Fruit fly (Drosophila melanogaster) whole organism, prepupa: ENCODE data around the gene INPP5E.
A peak's percentile ranks its signal among the peaks of the same experiment; 100 is the strongest.

ENCODE experiments used
- Blimp-1 ChIP-seq: fragments of 200-800 bp; sonication (Bioruptor generic); optimal IDR thresholded peaks from 3 replicates; lab custom pipeline; 2017; ENCODE audit warnings: missing biosample characterization, missing genetic modification characterization, mild to moderate bottlenecking, moderate library complexity, missing genetic modification reagents
- CG10631 ChIP-seq: fragments of 200-800 bp; sonication (Bioruptor generic); optimal IDR thresholded peaks from 2 replicates; lab custom pipeline; 2016; ENCODE audit warnings: missing biosample characterization, missing genetic modification characterization
- CG10669 ChIP-seq: fragments of 200-800 bp; sonication (Bioruptor generic); optimal IDR thresholded peaks from 3 replicates; lab custom pipeline; 2018; ENCODE audit warnings: missing biosample characterization, mild to moderate bottlenecking, missing genetic modification characterization, moderate library complexity
- CG11294 ChIP-seq: fragments of 200-800 bp; sonication (Bioruptor generic); IDR thresholded peaks from 2 replicates; pipeline ENCODE4 v1.3.6; 2022; ENCODE audit warnings: missing biosample characterization, missing genetic modification characterization
- CG11762 ChIP-seq: fragments of 200-800 bp; sonication (Bioruptor generic); optimal IDR thresholded peaks from 3 replicates; lab custom pipeline; 2016; ENCODE audit warnings: missing biosample characterization, missing genetic modification characterization; ENCODE audit not compliant: insufficient read depth
- CG11902 ChIP-seq: fragments of 200-800 bp; sonication (Bioruptor generic); optimal IDR thresholded peaks from 3 replicates; lab custom pipeline; 2016; ENCODE audit warnings: missing biosample characterization, missing genetic modification characterization
- CG15336 ChIP-seq: fragments of 200-800 bp; sonication (Bioruptor generic); IDR thresholded peaks from 2 replicates; pipeline ENCODE4 v1.3.6; 2022; ENCODE audit warnings: missing biosample characterization, missing genetic modification characterization
- CG1621 ChIP-seq: fragments of 200-800 bp; sonication (Bioruptor generic); optimal IDR thresholded peaks from 3 replicates; lab custom pipeline; 2018; ENCODE audit warnings: missing biosample characterization, mild to moderate bottlenecking, missing genetic modification characterization
- CG16779 ChIP-seq: fragments of 200-800 bp; sonication (Bioruptor generic); optimal IDR thresholded peaks from 3 replicates; lab custom pipeline; 2017; ENCODE audit warnings: missing biosample characterization, mild to moderate bottlenecking, missing genetic modification characterization
- CG3032 ChIP-seq: fragments of 200-800 bp; optimal IDR thresholded peaks from 2 replicates; lab custom pipeline; 2019; ENCODE audit warnings: missing biosample characterization, mild to moderate bottlenecking, missing genetic modification characterization, moderate library complexity
- CG31627 ChIP-seq: fragments of 200-800 bp; sonication (Bioruptor generic); optimal IDR thresholded peaks from 3 replicates; lab custom pipeline; 2016; ENCODE audit warnings: missing biosample characterization, missing genetic modification characterization
- CG32006 ChIP-seq: fragments of 200-800 bp; sonication (Bioruptor generic); optimal IDR thresholded peaks from 3 replicates; lab custom pipeline; 2017; ENCODE audit warnings: missing biosample characterization, mild to moderate bottlenecking, missing genetic modification characterization
- CG3919 ChIP-seq: fragments of 200-800 bp; sonication (Bioruptor generic); optimal IDR thresholded peaks from 3 replicates; lab custom pipeline; 2016; ENCODE audit warnings: missing biosample characterization, missing genetic modification characterization
- CG4318 ChIP-seq: fragments of 200-800 bp; sonication (Bioruptor generic); optimal IDR thresholded peaks from 3 replicates; lab custom pipeline; 2017; ENCODE audit warnings: missing biosample characterization, mild to moderate bottlenecking, missing genetic modification characterization
- CG6163 ChIP-seq: fragments of 200-800 bp; sonication (Bioruptor generic); IDR thresholded peaks from 3 replicates; pipeline ENCODE4 v1.3.6; 2022; ENCODE audit warnings: missing biosample characterization, missing genetic modification characterization
- CG6276 ChIP-seq: fragments of 200-800 bp; sonication (Bioruptor generic); optimal IDR thresholded peaks from 2 replicates; lab custom pipeline; 2017; ENCODE audit warnings: missing biosample characterization, mild to moderate bottlenecking, missing genetic modification characterization
- CG6792 ChIP-seq: fragments of 200-800 bp; sonication (Bioruptor generic); optimal IDR thresholded peaks from 3 replicates; lab custom pipeline; 2016; ENCODE audit warnings: missing biosample characterization, missing genetic modification characterization
- CG6808 ChIP-seq: fragments of 200-800 bp; sonication (Bioruptor generic); optimal IDR thresholded peaks from 3 replicates; lab custom pipeline; 2017; ENCODE audit warnings: missing biosample characterization, missing genetic modification characterization, mild to moderate bottlenecking, moderate library complexity, missing genetic modification reagents
- CG6854 ChIP-seq: fragments of 200-800 bp; sonication (Bioruptor generic); optimal IDR thresholded peaks from 2 replicates; lab custom pipeline; 2017; ENCODE audit warnings: missing biosample characterization, mild to moderate bottlenecking, missing genetic modification characterization
- CG7368 ChIP-seq: fragments of 200-800 bp; sonication (Bioruptor generic); optimal IDR thresholded peaks from 3 replicates; lab custom pipeline; 2016; ENCODE audit warnings: missing biosample characterization, missing genetic modification characterization
- CG8119 ChIP-seq: fragments of 200-800 bp; sonication (Bioruptor generic); IDR thresholded peaks from 3 replicates; pipeline ENCODE4 v1.3.6; 2022; ENCODE audit warnings: missing biosample characterization, missing genetic modification characterization
- CG8319 ChIP-seq: fragments of 200-800 bp; sonication (Bioruptor generic); optimal IDR thresholded peaks from 3 replicates; lab custom pipeline; 2016; ENCODE audit warnings: missing biosample characterization, missing genetic modification characterization
- CG9139 ChIP-seq: fragments of 200-800 bp; sonication (Bioruptor generic); optimal IDR thresholded peaks from 3 replicates; lab custom pipeline; 2017; ENCODE audit warnings: missing biosample characterization, mild to moderate bottlenecking, missing genetic modification characterization
- Eip78C ChIP-seq: fragments of 200-800 bp; sonication (Bioruptor generic); peaks from one replicate; lab custom pipeline; 2016; ENCODE audit warnings: missing biosample characterization, missing genetic modification characterization
- Eip93F ChIP-seq: fragments of 200-800 bp; sonication (Bioruptor generic); optimal IDR thresholded peaks from 2 replicates; lab custom pipeline; 2016; ENCODE audit warnings: missing biosample characterization, mild to moderate bottlenecking, missing genetic modification characterization
- Ets21C ChIP-seq: fragments of 200-800 bp; sonication (Bioruptor generic); optimal IDR thresholded peaks from 3 replicates; lab custom pipeline; 2016; ENCODE audit warnings: missing biosample characterization, missing genetic modification characterization
- Ets96B ChIP-seq: fragments of 200-800 bp; optimal IDR thresholded peaks from 2 replicates; lab custom pipeline; 2019; ENCODE audit warnings: missing biosample characterization, mild to moderate bottlenecking, missing genetic modification characterization, moderate library complexity
- Gug ChIP-seq: fragments of 200-800 bp; sonication (Bioruptor generic); IDR thresholded peaks from 2 replicates; pipeline ENCODE4 v1.3.6; 2022; ENCODE audit warnings: missing biosample characterization, missing genetic modification characterization
- Hr4 ChIP-seq: fragments of 200-800 bp; sonication (Bioruptor generic); optimal IDR thresholded peaks from 3 replicates; lab custom pipeline; 2016; ENCODE audit warnings: missing biosample characterization, missing genetic modification characterization
- Lpt ChIP-seq: fragments of 200-800 bp; sonication (Bioruptor generic); optimal IDR thresholded peaks from 3 replicates; lab custom pipeline; 2016; ENCODE audit warnings: missing biosample characterization, missing genetic modification characterization
- Met ChIP-seq: fragments of 200-800 bp; sonication (Bioruptor generic); optimal IDR thresholded peaks from 3 replicates; lab custom pipeline; 2016; ENCODE audit warnings: missing biosample characterization, missing genetic modification characterization
- Smox ChIP-seq: fragments of 200-800 bp; sonication (Bioruptor generic); optimal IDR thresholded peaks from 3 replicates; lab custom pipeline; 2016; ENCODE audit warnings: missing biosample characterization, missing genetic modification characterization
- Sox102F ChIP-seq: fragments of 200-800 bp; sonication (Bioruptor generic); optimal IDR thresholded peaks from 2 replicates; lab custom pipeline; 2016; ENCODE audit warnings: missing biosample characterization, mild to moderate bottlenecking, missing genetic modification characterization
- Sox14 ChIP-seq: fragments of 200-800 bp; sonication (Bioruptor generic); optimal IDR thresholded peaks from 3 replicates; lab custom pipeline; 2016; ENCODE audit warnings: missing biosample characterization, missing genetic modification characterization
- Sox15 ChIP-seq: fragments of 200-800 bp; sonication (Bioruptor generic); optimal IDR thresholded peaks from 3 replicates; lab custom pipeline; 2016; ENCODE audit warnings: missing biosample characterization, missing genetic modification characterization
- achi ChIP-seq: fragments of 200-800 bp; sonication (Bioruptor generic); optimal IDR thresholded peaks from 3 replicates; lab custom pipeline; 2016; ENCODE audit warnings: missing biosample characterization, missing genetic modification characterization
- acj6 ChIP-seq: fragments of 200-800 bp; sonication (Bioruptor generic); optimal IDR thresholded peaks from 3 replicates; lab custom pipeline; 2016; ENCODE audit warnings: missing biosample characterization, missing genetic modification characterization
- cyc ChIP-seq: fragments of 200-800 bp; sonication (Bioruptor generic); optimal IDR thresholded peaks from 3 replicates; lab custom pipeline; 2016; ENCODE audit warnings: missing biosample characterization, missing genetic modification characterization
- dac ChIP-seq: fragments of 200-800 bp; sonication (Bioruptor generic); optimal IDR thresholded peaks from 2 replicates; lab custom pipeline; 2017; ENCODE audit warnings: missing biosample characterization, mild to moderate bottlenecking, missing genetic modification characterization
- eg ChIP-seq: fragments of 200-800 bp; sonication (Bioruptor generic); IDR thresholded peaks from 3 replicates; pipeline ENCODE4 v1.3.6; 2022; ENCODE audit warnings: missing biosample characterization, missing genetic modification characterization
- esn ChIP-seq: fragments of 200-800 bp; sonication (Bioruptor generic); optimal IDR thresholded peaks from 2 replicates; lab custom pipeline; 2016; ENCODE audit warnings: missing biosample characterization, mild to moderate bottlenecking, missing genetic modification characterization, moderate library complexity
- fd85E ChIP-seq: fragments of 200-800 bp; sonication (Bioruptor generic); optimal IDR thresholded peaks from 3 replicates; lab custom pipeline; 2016; ENCODE audit warnings: missing biosample characterization, missing genetic modification characterization
- lz ChIP-seq: fragments of 200-800 bp; sonication (Bioruptor generic); optimal IDR thresholded peaks from 3 replicates; lab custom pipeline; 2016; ENCODE audit warnings: missing biosample characterization, missing genetic modification characterization
- net ChIP-seq: fragments of 200-800 bp; sonication (Bioruptor generic); optimal IDR thresholded peaks from 3 replicates; lab custom pipeline; 2016; ENCODE audit warnings: missing biosample characterization, missing genetic modification characterization
- pdm3 ChIP-seq: fragments of 200-800 bp; sonication (Bioruptor generic); optimal IDR thresholded peaks from 3 replicates; lab custom pipeline; 2016; ENCODE audit warnings: missing biosample characterization, missing genetic modification characterization
- salr ChIP-seq, 2 experiments: fragments of 200-800 bp; sonication (Bioruptor generic); optimal IDR thresholded peaks; 3 replicates each; lab custom pipeline; 2016 to 2018; ENCODE audit warnings: missing biosample characterization in 2 of 2, missing genetic modification characterization in 2 of 2, mild to moderate bottlenecking in 1 of 2
- svp ChIP-seq: fragments of 200-800 bp; sonication (Bioruptor generic); peaks from one replicate; lab custom pipeline; 2016; ENCODE audit warnings: missing biosample characterization, missing genetic modification characterization
- topi ChIP-seq: fragments of 200-800 bp; sonication (Bioruptor generic); optimal IDR thresholded peaks from 3 replicates; lab custom pipeline; 2016; ENCODE audit warnings: missing biosample characterization, missing genetic modification characterization

INPP5E gene

DNA sequence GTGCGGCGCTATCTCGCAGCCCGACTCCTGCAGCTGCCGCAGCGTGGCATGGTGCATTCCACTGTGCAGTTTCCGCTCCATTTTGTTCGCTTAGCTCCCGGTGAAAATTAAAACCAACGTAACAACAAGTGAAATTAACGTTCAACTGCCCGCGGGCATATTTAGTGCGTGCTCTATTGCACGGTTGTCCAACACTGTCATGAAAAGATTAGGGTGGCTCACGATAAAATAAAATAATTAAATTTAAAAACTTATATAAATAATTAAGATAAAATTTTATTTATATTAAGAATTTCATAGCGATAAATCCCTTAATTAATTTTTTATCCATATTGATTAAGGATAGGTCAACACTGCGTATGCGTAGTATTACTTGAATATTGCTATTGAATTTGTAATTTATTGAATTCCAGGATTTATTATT is 6.2 kb upstream of the INPP5E start, which contains the start of gene Pbgs (continued):
- TF ChIP-seq CG6854 (GFP tag; lab: Kevin White, UChicago) (peak; percentile 6), topi (GFP tag; lab: Kevin White, UChicago) (peak; percentile 18), CG1621 (tag; lab: Kevin White, UChicago) (no peak), pdm3 (GFP tag; lab: Kevin White, UChicago) (no peak), Eip93F (GFP tag; lab: Kevin White, UChicago) (no peak), CG4318 (GFP tag; lab: Kevin White, UChicago) (no peak), CG6163 (peak; percentile 64), Hr4 (GFP tag; lab: Kevin White, UChicago) (no peak), CG31627 (no peak), esn (GFP tag; lab: Kevin White, UChicago) (peak; percentile 25), Blimp-1 (GFP tag; lab: Kevin White, UChicago) (no peak), CG15336 (GFP tag; lab: Robert Waterston, UW) (peak; percentile 38; the same call in 1 of the 2 replicates), CG8319 (GFP tag; lab: Kevin White, UChicago) (no peak), CG11902 (GFP tag; lab: Kevin White, UChicago) (no peak), Sox15 (no peak), CG6792 (GFP tag; lab: Kevin White, UChicago) (peak; percentile 8), Met (GFP tag; lab: Kevin White, UChicago) (no peak), CG9139 (GFP tag; lab: Kevin White, UChicago) (peak; percentile 3), dac (GFP tag; lab: Kevin White, UChicago) (no peak), eg (GFP tag; lab: Robert Waterston, UW) (peak; percentile 66), cyc (GFP tag; lab: Kevin White, UChicago) (no peak), lz (GFP tag; lab: Kevin White, UChicago) (peak; percentile 10), Ets21C (no peak), Sox14 (GFP tag; lab: Kevin White, UChicago) (no peak), CG7368 (GFP tag; lab: Kevin White, UChicago) (no peak), CG6276 (GFP tag; lab: Kevin White, UChicago) (peak; percentile 47), CG11294 (GFP tag; lab: Robert Waterston, UW) (no peak), salr (GFP tag; optimal IDR thresholded peaks at IDR 0.05; lab: Kevin White, UChicago) (no peak), CG16779 (tag; lab: Kevin White, UChicago) (no peak), fd85E (GFP tag; lab: Kevin White, UChicago) (no peak)

DNA sequence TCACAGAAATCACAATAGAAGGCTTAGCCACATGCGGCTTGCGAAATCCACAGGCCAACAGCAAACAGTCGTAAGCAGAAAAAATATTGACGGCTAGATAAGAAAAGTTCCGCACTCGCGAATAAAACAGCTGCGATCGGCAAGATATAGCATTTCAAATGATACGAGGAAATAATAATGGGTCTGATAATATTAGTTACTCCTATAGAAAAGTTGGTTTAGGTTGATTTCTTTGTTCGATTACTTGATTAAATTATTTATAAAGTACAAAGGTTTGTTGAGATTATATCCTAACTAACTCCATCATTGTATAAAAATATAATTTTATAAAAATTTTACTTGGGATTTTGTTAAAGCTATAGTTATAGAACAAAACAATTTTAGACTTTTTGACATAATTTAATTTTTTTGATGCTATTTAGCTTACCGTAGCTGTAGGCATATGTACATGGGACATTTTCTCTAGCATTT is 1.8 kb upstream of the INPP5E start:
- TF ChIP-seq CG15336 (GFP tag; lab: Robert Waterston, UW): no peak; the same call in 1 of the 2 replicates
- TF ChIP-seq CG11294 (GFP tag; lab: Robert Waterston, UW): no peak
- peak; percentile 3 for TF ChIP-seq CG6808 (GFP tag; lab: Kevin White, UChicago)
- TF ChIP-seq CG10669 (GFP tag; lab: Kevin White, UChicago): peak; percentile 10
- peak; percentile 30 for TF ChIP-seq CG3919 (GFP tag; lab: Kevin White, UChicago)
- TF ChIP-seq Ets96B (tag; lab: Kevin White, UChicago): peak; percentile 54
- peak in 1 of 2 experiments; percentile 61 for TF ChIP-seq salr (GFP tag; optimal IDR thresholded peaks at IDR 0.05; lab: Kevin White, UChicago)
- TF ChIP-seq achi (GFP tag; lab: Kevin White, UChicago): peak; percentile 50
- TF ChIP-seq pdm3 (GFP tag; lab: Kevin White, UChicago): no peak
- TF ChIP-seq acj6 (GFP tag; lab: Kevin White, UChicago): peak; percentile 48
- no peak for TF ChIP-seq Ets21C
- peak; percentile 23 for TF ChIP-seq CG6792 (GFP tag; lab: Kevin White, UChicago)
- TF ChIP-seq esn (GFP tag; lab: Kevin White, UChicago): peak; percentile 43
- TF ChIP-seq net (GFP tag; lab: Kevin White, UChicago): peak; percentile 59
- peak; percentile 20 for TF ChIP-seq Lpt (GFP tag; lab: Kevin White, UChicago)
- TF ChIP-seq Eip78C: peak; percentile 91
- TF ChIP-seq svp (GFP tag; lab: Kevin White, UChicago): peak; percentile 27
- no peak for TF ChIP-seq Sox14 (GFP tag; lab: Kevin White, UChicago)
- TF ChIP-seq CG3032 (tag; lab: Kevin White, UChicago): peak; percentile 23
- peak; percentile 22 for TF ChIP-seq Met (GFP tag; lab: Kevin White, UChicago)
- TF ChIP-seq Smox: peak; percentile 43
- peak; percentile 78 for TF ChIP-seq CG8119 (GFP tag; lab: Robert Waterston, UW)
- peak; percentile 30 for TF ChIP-seq CG10631 (GFP tag; lab: Kevin White, UChicago)
- no peak for TF ChIP-seq CG9139 (GFP tag; lab: Kevin White, UChicago)
- no peak for TF ChIP-seq CG11762 (GFP tag; lab: Kevin White, UChicago)
- TF ChIP-seq Sox102F: no peak
- no peak for TF ChIP-seq Eip93F (GFP tag; lab: Kevin White, UChicago)
- TF ChIP-seq CG6276 (GFP tag; lab: Kevin White, UChicago): peak; percentile 46
- TF ChIP-seq CG7368 (GFP tag; lab: Kevin White, UChicago): peak; percentile 6
- peak; percentile 29 for TF ChIP-seq Hr4 (GFP tag; lab: Kevin White, UChicago)
- TF ChIP-seq Gug: no peak
- TF ChIP-seq CG32006: peak; percentile 60
